Worm (Caenorhabditis elegans): ENCODE results near the gene F38B7.2.

The F38B7.2 gene

DNA sequence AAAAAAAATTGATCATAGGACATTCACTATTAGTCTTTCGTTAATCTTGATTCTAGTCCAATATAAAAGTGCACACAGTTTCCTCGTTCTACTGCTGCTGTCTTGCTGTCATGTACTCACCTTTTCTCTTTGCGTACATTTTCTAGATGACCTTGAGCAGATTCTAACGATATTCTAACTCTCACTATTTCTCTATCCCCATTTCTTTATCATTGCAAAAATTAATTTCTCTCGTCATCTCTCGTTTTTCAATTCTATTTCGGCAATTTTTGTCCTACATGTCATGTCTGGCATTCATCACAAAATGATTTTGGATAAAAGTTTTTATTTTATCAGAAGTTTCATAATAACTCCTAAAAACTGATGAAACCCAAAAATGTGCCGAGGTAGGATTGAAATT, 35.0 kb upstream of the F38B7.2 start, which contains the start of gene ttll-5:
TSS of gene ttll-5 (plus strand) at position 288 of the 400 bp plus-strand sequence.
- no peak for TF ChIP-seq xbp-1 (tag; optimal IDR thresholded peaks at IDR 0.05)
- no peak for TF ChIP-seq ets-5 (GFP tag; IDR thresholded peaks at IDR 0.05)
- TF ChIP-seq ces-1 (GFP tag; optimal IDR thresholded peaks at IDR 0.05): no peak
- no peak for TF ChIP-seq ceh-90 (tag; optimal IDR thresholded peaks at IDR 0.05)
- no peak for TF ChIP-seq fos-1 (tag; optimal IDR thresholded peaks at IDR 0.05)
- no peak for TF ChIP-seq nhr-237 (tag; optimal IDR thresholded peaks at IDR 0.05)
- no peak for TF ChIP-seq nhr-19 (GFP tag; conservative IDR thresholded peaks at IDR 0.05)
- TF ChIP-seq swsn-7 (tag; optimal IDR thresholded peaks at IDR 0.05): no peak
- no peak for TF ChIP-seq C04F5.9 (tag; optimal IDR thresholded peaks at IDR 0.05)
- no peak for TF ChIP-seq ceh-63 (GFP tag; optimal IDR thresholded peaks at IDR 0.05)
- TF ChIP-seq rnt-1 (tag; optimal IDR thresholded peaks at IDR 0.05): no peak
- no peak for TF ChIP-seq mab-9 (GFP tag; IDR thresholded peaks at IDR 0.05)
- TF ChIP-seq nhr-76 (tag; optimal IDR thresholded peaks at IDR 0.05): no peak
- TF ChIP-seq hpl-2 (GFP tag; optimal IDR thresholded peaks at IDR 0.05): no peak
- no peak for TF ChIP-seq elt-2 (tag; optimal IDR thresholded peaks at IDR 0.05)
- no peak for TF ChIP-seq F16B12.6 (tag; optimal IDR thresholded peaks at IDR 0.05)
- TF ChIP-seq blmp-1 (tag; optimal IDR thresholded peaks at IDR 0.05): peak; percentile 62
- TF ChIP-seq pqm-1 (tag; optimal IDR thresholded peaks at IDR 0.05): no peak
- no peak for TF ChIP-seq ztf-11 (tag; optimal IDR thresholded peaks at IDR 0.05)
- no peak for TF ChIP-seq C34B4.2 (tag; optimal IDR thresholded peaks at IDR 0.05)
- TF ChIP-seq lsy-2 (tag; optimal IDR thresholded peaks at IDR 0.05): no peak
- no peak for TF ChIP-seq ceh-88 (GFP tag; IDR thresholded peaks at IDR 0.05)
- TF ChIP-seq lin-15B (tag; optimal IDR thresholded peaks at IDR 0.05): no peak
- no peak for TF ChIP-seq unc-98 (GFP tag; IDR thresholded peaks at IDR 0.05)
- no peak for TF ChIP-seq sup-37 (GFP tag; optimal IDR thresholded peaks at IDR 0.05)
- no peak for TF ChIP-seq fkh-4 (tag; optimal IDR thresholded peaks at IDR 0.05; ENCODE audit: borderline replicate concordance)
- no peak for TF ChIP-seq hlh-17 (GFP tag; optimal IDR thresholded peaks at IDR 0.05; ENCODE audit: borderline replicate concordance)
- no peak for TF ChIP-seq nhr-28 (tag; optimal IDR thresholded peaks at IDR 0.05)
- no peak for TF ChIP-seq jun-1 (tag; optimal IDR thresholded peaks at IDR 0.05)
- TF ChIP-seq snu-23 (GFP tag; optimal IDR thresholded peaks at IDR 0.05): peak; percentile 5
- TF ChIP-seq ztf-4 (tag; optimal IDR thresholded peaks at IDR 0.05): no peak
- no peak for TF ChIP-seq mep-1 (tag; optimal IDR thresholded peaks at IDR 0.05)
- no peak for TF ChIP-seq unc-30 (tag; optimal IDR thresholded peaks at IDR 0.05)
- TF ChIP-seq unc-86 (tag; optimal IDR thresholded peaks at IDR 0.05): no peak
- no peak for TF ChIP-seq pax-3 (tag; optimal IDR thresholded peaks at IDR 0.05)
- no peak for TF ChIP-seq tlp-1 (tag; optimal IDR thresholded peaks at IDR 0.05)
- no peak for TF ChIP-seq efl-3 (GFP tag; optimal IDR thresholded peaks at IDR 0.05)
- no peak for TF ChIP-seq lin-35 (GFP tag; optimal IDR thresholded peaks at IDR 0.05)
- TF ChIP-seq irx-1 (tag; optimal IDR thresholded peaks at IDR 0.05): no peak
- TF ChIP-seq vab-15 (tag; optimal IDR thresholded peaks at IDR 0.05): no peak
- no peak for TF ChIP-seq nhr-77 (tag; optimal IDR thresholded peaks at IDR 0.05)
- no peak for TF ChIP-seq egl-27 (tag; optimal IDR thresholded peaks at IDR 0.05)
- peak; percentile 77 for TF ChIP-seq nhr-85 (tag)
- peak; percentile 57 for TF ChIP-seq pag-3 (tag; optimal IDR thresholded peaks at IDR 0.05; ENCODE audit: borderline replicate concordance, insufficient read depth)
- TF ChIP-seq efl-1 (optimal IDR thresholded peaks at IDR 0.05): no peak
- peak in 1 of 2 experiments; percentile 70 for TF ChIP-seq efl-1 (GFP tag; optimal IDR thresholded peaks at IDR 0.05 in 1 of 2)
- TF ChIP-seq lir-3 (tag; optimal IDR thresholded peaks at IDR 0.05; ENCODE audit: poor library complexity): no peak
- no peak for TF ChIP-seq mdl-1 (tag; optimal IDR thresholded peaks at IDR 0.05)
- TF ChIP-seq Y116A8C.19 (tag; optimal IDR thresholded peaks at IDR 0.05; ENCODE audit: borderline replicate concordance): no peak
- TF ChIP-seq hlh-4 (tag; optimal IDR thresholded peaks at IDR 0.05): no peak
- TF ChIP-seq aha-1 (tag; optimal IDR thresholded peaks at IDR 0.05): no peak
- TF ChIP-seq dsc-1 (tag; optimal IDR thresholded peaks at IDR 0.05): no peak
- no peak for TF ChIP-seq sox-4 (tag; optimal IDR thresholded peaks at IDR 0.05)
- TF ChIP-seq C16A3.4 (tag; optimal IDR thresholded peaks at IDR 0.05): no peak
- TF ChIP-seq dpl-1 (GFP tag; optimal IDR thresholded peaks at IDR 0.05): no peak
